Fruit fly (Drosophila melanogaster) S2 (cell line): ENCODE results near the gene tow.

Experiments
- CG8478 ChIP-seq: fragments of >200 bp; optimal IDR thresholded peaks from 2 replicates; lab custom pipeline; 2018
- CTCF ChIP-seq, 2 experiments: fragments of >200 bp; optimal IDR thresholded peaks; 2 replicates each; lab custom pipeline; 2018

- TF ChIP-seq CG8478 (lab: Kevin White, UChicago) = no peak
- no peak for TF ChIP-seq CTCF (optimal IDR thresholded peaks at IDR 0.05; lab: Kevin White, UChicago)
Observed at dm6 chr3L:6988942-6989569, 46.4 kb downstream of the tow start.
